Worm (Caenorhabditis elegans): ENCODE measurements around the gene T01H10.11.

DNA sequence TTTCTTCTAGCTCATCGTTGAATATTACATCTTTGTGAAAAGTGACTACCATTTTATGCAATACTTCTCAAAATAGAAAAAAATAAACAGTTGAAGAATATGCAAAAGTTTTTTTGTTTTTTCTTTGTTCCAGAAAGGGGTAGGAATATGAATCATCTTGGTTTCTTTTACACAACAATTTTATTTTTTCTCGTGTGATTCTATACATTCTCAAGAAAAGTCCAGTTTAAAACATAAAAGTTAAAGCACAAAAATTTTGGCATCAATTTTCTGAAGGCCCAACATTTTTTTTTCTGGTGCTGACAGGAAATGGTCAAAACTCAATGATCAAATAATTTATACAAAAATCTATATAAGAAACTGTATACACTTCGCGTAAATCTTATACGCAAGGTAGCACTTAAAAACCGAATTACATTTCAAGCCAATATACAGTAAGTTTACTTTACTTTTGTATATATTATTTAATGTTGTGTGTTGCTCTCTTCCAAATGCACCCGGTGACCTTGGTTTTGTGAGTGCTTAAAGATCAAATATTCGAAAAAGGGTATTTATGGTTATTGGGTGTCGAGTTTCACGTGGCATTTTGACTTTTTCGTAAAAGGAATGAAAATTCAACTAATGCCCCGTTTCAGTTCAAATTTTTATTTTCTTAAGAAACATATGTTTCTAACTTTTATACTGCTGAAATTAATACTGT lies 14.6 kb upstream of the T01H10.11 start, which contains the start of the genes W03G11.2 and lgc-13:
- TF ChIP-seq dao-5 (tag; optimal IDR thresholded peaks at IDR 0.05) (no peak), him-1 (tag; optimal IDR thresholded peaks at IDR 0.05) (no peak), W03F9.2 (tag; optimal IDR thresholded peaks at IDR 0.05) (no peak)
